Worm (Caenorhabditis elegans): ENCODE measurements around the gene Y43C5A.3.

Y43C5A.3 gene

DNA sequence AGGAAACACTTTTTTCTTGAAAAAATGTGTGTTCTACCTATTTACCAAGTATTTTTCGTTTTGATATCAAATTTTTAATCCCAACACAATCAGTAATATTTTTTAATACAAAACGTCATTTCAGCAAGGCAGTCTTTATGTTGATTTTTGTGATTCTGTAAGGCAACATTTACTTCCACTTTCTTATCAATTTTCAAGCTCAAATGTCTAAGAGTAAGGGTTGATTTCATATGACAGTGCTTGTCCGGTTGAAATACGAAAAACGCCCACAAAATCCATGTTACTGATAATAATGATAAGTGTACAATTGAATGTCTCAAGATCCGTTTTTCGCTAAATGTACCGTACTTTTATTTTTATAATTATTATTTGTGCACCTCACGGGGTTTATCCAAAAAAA is 37.7 kb upstream of the Y43C5A.3 start:
- TF ChIP-seq lir-3 (tag; optimal IDR thresholded peaks at IDR 0.05) (no peak), tag-97 (GFP tag; IDR thresholded peaks at IDR 0.05) (no peak), R02D3.7 (tag; optimal IDR thresholded peaks at IDR 0.05) (no peak), ztf-11 (tag; optimal IDR thresholded peaks at IDR 0.05) (no peak), Y48G9A.11 (GFP tag; IDR thresholded peaks at IDR 0.05) (no peak), mdl-1 (tag; optimal IDR thresholded peaks at IDR 0.05) (no peak), daf-16 (GFP tag; optimal IDR thresholded peaks at IDR 0.05) (no peak), daf-16 (tag; optimal IDR thresholded peaks at IDR 0.05) (peak; percentile 60), hif-1 (tag; optimal IDR thresholded peaks at IDR 0.05) (no peak), F37D6.2 (tag; optimal IDR thresholded peaks at IDR 0.05) (no peak), ZK337.2 (GFP tag; IDR thresholded peaks at IDR 0.05) (no peak), mxl-3 (GFP tag; optimal IDR thresholded peaks at IDR 0.05) (no peak), F44E2.7 (GFP tag; IDR thresholded peaks at IDR 0.05) (no peak), unc-62 (GFP tag; optimal IDR thresholded peaks at IDR 0.05 in 1 of 2) (no peak), unc-62 (tag; optimal IDR thresholded peaks at IDR 0.05) (no peak), hlh-11 (tag; optimal IDR thresholded peaks at IDR 0.05) (peak; percentile 52), daf-8 (GFP tag; IDR thresholded peaks at IDR 0.05) (no peak), D1046.2 (GFP tag; IDR thresholded peaks at IDR 0.05) (no peak), php-3 (GFP tag; IDR thresholded peaks at IDR 0.05) (no peak), nhr-48 (tag; optimal IDR thresholded peaks at IDR 0.05) (no peak), Y5F2A.4 (GFP tag; optimal IDR thresholded peaks at IDR 0.05) (no peak), dmd-6 (GFP tag; IDR thresholded peaks at IDR 0.05) (peak; percentile 71), F10B5.3 (tag; optimal IDR thresholded peaks at IDR 0.05) (no peak), arid-1 (GFP tag; conservative IDR thresholded peaks at IDR 0.05) (no peak), daf-19 (GFP tag; conservative IDR thresholded peaks at IDR 0.05) (no peak), aly-2 (tag; optimal IDR thresholded peaks at IDR 0.05) (no peak), tra-1 (GFP tag; IDR thresholded peaks at IDR 0.05) (no peak), pqm-1 (tag; optimal IDR thresholded peaks at IDR 0.05) (peak; percentile 89), lin-1 (GFP tag; IDR thresholded peaks at IDR 0.05) (0 out of 2 replicates have a peak, but pooled peaks have one; percentile 30), fkh-10 (GFP tag; optimal IDR thresholded peaks at IDR 0.05) (no peak), nhr-77 (tag; optimal IDR thresholded peaks at IDR 0.05) (peak; percentile 52), ceh-32 (tag; optimal IDR thresholded peaks at IDR 0.05; ENCODE audit: poor library complexity) (no peak), nhr-28 (tag; optimal IDR thresholded peaks at IDR 0.05) (peak; percentile 68), lin-38 (GFP tag; IDR thresholded peaks at IDR 0.05) (no peak), nhr-10 (tag; optimal IDR thresholded peaks at IDR 0.05) (no peak), set-16 (GFP tag; IDR thresholded peaks at IDR 0.05) (no peak), mes-2 (tag; optimal IDR thresholded peaks at IDR 0.05; ENCODE audit: poor library complexity, severe bottlenecking) (no peak), hmg-1.1 (GFP tag; IDR thresholded peaks at IDR 0.05) (no peak), zag-1 (tag; optimal IDR thresholded peaks at IDR 0.05) (no peak), ZK546.5 (tag; optimal IDR thresholded peaks at IDR 0.05) (no peak), lin-15B (tag; optimal IDR thresholded peaks at IDR 0.05) (no peak), lsy-2 (tag; optimal IDR thresholded peaks at IDR 0.05) (no peak), jun-1 (tag; optimal IDR thresholded peaks at IDR 0.05) (no peak), mep-1 (tag; optimal IDR thresholded peaks at IDR 0.05) (no peak), skn-1 (tag; optimal IDR thresholded peaks at IDR 0.05) (no peak), dve-1 (tag; optimal IDR thresholded peaks at IDR 0.05; ENCODE audit: insufficient read depth) (peak; percentile 74)

Measured in whole organism, L4 larva.